Fruit fly (Drosophila melanogaster) whole organism, embryonic: ENCODE measurements around the gene CG7966.

Experiments used
- ara ChIP-seq: fragments of 200-800 bp; sonication (Bioruptor generic); IDR thresholded peaks from 2 replicates; pipeline ENCODE4 v1.3.6; 2022; ENCODE audit warnings: missing biosample characterization, missing genetic modification characterization
- bab2 ChIP-seq: fragments of 200-800 bp; sonication (Bioruptor generic); optimal IDR thresholded peaks from 2 replicates; lab custom pipeline; 2016; ENCODE audit warnings: missing biosample characterization, missing genetic modification characterization

- no peak for TF ChIP-seq bab2 (GFP tag; lab: Kevin White, UChicago)
- no peak for TF ChIP-seq ara (GFP tag; lab: Robert Waterston, UW)
Measured at dm6 chr3R:13012990-13013389, 38.3 kb downstream of the CG7966 start.
